Fruit fly (Drosophila melanogaster) whole organism, embryonic: ENCODE data around the gene Irc.

Source experiments
- CG12659 ChIP-seq: fragments of 200-800 bp; sonication (Bioruptor generic); optimal IDR thresholded peaks from 3 replicates; lab custom pipeline; 2017; ENCODE audit warnings: mild to moderate bottlenecking, missing biosample characterization, missing genetic modification reagents, missing genetic modification characterization
- CG14667 ChIP-seq: fragments of 200-800 bp; sonication (Bioruptor generic); IDR thresholded peaks from 2 replicates; pipeline ENCODE4 v1.3.6; 2022; ENCODE audit warnings: missing biosample characterization, missing genetic modification characterization
- CG1603 ChIP-seq: fragments of 200-800 bp; sonication (Bioruptor generic); optimal IDR thresholded peaks from 2 replicates; lab custom pipeline; 2019; ENCODE audit warnings: missing biosample characterization, mild to moderate bottlenecking, missing genetic modification characterization, moderate library complexity
- CG1647 ChIP-seq: fragments of 200-800 bp; sonication (Bioruptor generic); optimal IDR thresholded peaks from 3 replicates; lab custom pipeline; 2016; ENCODE audit warnings: missing biosample characterization, missing genetic modification characterization
- CG16813 ChIP-seq: fragments of 200-800 bp; sonication (Bioruptor generic); IDR thresholded peaks from 3 replicates; pipeline ENCODE4 v1.3.6; 2022; ENCODE audit warnings: missing biosample characterization, missing genetic modification characterization; ENCODE audit not compliant: partially characterized antibody
- CG17186 ChIP-seq: fragments of 200-800 bp; sonication (Bioruptor generic); optimal IDR thresholded peaks from 3 replicates; lab custom pipeline; 2017; ENCODE audit warnings: missing biosample characterization, missing genetic modification reagents, missing genetic modification characterization
- CG17328 ChIP-seq: fragments of 200-800 bp; sonication (Bioruptor generic); IDR thresholded peaks from 2 replicates; pipeline ENCODE4 v1.3.6; 2022; ENCODE audit warnings: missing biosample characterization, missing genetic modification characterization
- CG17361 ChIP-seq: fragments of 200-800 bp; sonication (Bioruptor generic); IDR thresholded peaks from 3 replicates; pipeline ENCODE4 v1.3.6; 2022; ENCODE audit warnings: missing biosample characterization, missing genetic modification characterization
- CG17829 ChIP-seq: fragments of 200-800 bp; optimal IDR thresholded peaks from 2 replicates; lab custom pipeline; 2019; ENCODE audit warnings: missing biosample characterization, mild to moderate bottlenecking, missing genetic modification characterization, moderate library complexity
- CG18262 ChIP-seq: fragments of 200-800 bp; optimal IDR thresholded peaks from 3 replicates; lab custom pipeline; 2019; ENCODE audit warnings: missing biosample characterization, mild to moderate bottlenecking, missing genetic modification characterization, moderate library complexity
- CG18476 ChIP-seq: fragments of 200-800 bp; sonication (Bioruptor generic); optimal IDR thresholded peaks from 2 replicates; lab custom pipeline; 2016; ENCODE audit warnings: missing biosample characterization, mild to moderate bottlenecking, missing genetic modification characterization
- CG2199 ChIP-seq: fragments of 200-800 bp; sonication (Bioruptor generic); IDR thresholded peaks from 3 replicates; pipeline ENCODE4 v1.3.6; 2022; ENCODE audit warnings: missing biosample characterization, missing genetic modification characterization
- CG30403 ChIP-seq: fragments of 200-800 bp; sonication (Bioruptor generic); optimal IDR thresholded peaks from 3 replicates; lab custom pipeline; 2016; ENCODE audit warnings: missing biosample characterization, missing genetic modification characterization
- CG30431 ChIP-seq: fragments of 200-800 bp; sonication (Bioruptor generic); optimal IDR thresholded peaks from 2 replicates; lab custom pipeline; 2017; ENCODE audit warnings: missing biosample characterization, missing genetic modification characterization
- CG8944 ChIP-seq: fragments of 200-800 bp; sonication (Bioruptor generic); optimal IDR thresholded peaks from 3 replicates; lab custom pipeline; 2016; ENCODE audit warnings: missing biosample characterization, missing genetic modification characterization
- Doc3 ChIP-seq: fragments of 200-800 bp; sonication (Bioruptor generic); IDR thresholded peaks from 3 replicates; pipeline ENCODE4 v1.3.6; 2022; ENCODE audit warnings: missing biosample characterization, missing genetic modification characterization; ENCODE audit not compliant: partially characterized antibody
- Dp ChIP-seq: fragments of 200-800 bp; sonication (Bioruptor generic); optimal IDR thresholded peaks from 2 replicates; lab custom pipeline; 2018; ENCODE audit warnings: missing biosample characterization, mild to moderate bottlenecking, missing genetic modification characterization, moderate library complexity
- E2f2 ChIP-seq: fragments of 200-800 bp; sonication (Bioruptor generic); IDR thresholded peaks from 2 replicates; pipeline ENCODE4 v1.3.6; 2022; ENCODE audit warnings: missing biosample characterization, missing genetic modification characterization
- Hr51 ChIP-seq, 2 experiments: fragments of 200-800 bp; sonication (Bioruptor generic); optimal IDR thresholded peaks; 2 replicates in 1 of 2; 3 replicates in 1 of 2; lab custom pipeline; 2016 to 2018; ENCODE audit warnings: missing biosample characterization in 2 of 2, missing genetic modification characterization in 2 of 2, mild to moderate bottlenecking in 1 of 2, moderate library complexity in 1 of 2
- Hr78 ChIP-seq, 2 experiments: fragments of 200-800 bp in 1 of 2; fragments of >200 bp in 1 of 2; sonication (Bioruptor generic) in 1 of 2; optimal IDR thresholded peaks; 2 replicates each; lab custom pipeline; 2017 to 2019; ENCODE audit warnings: missing biosample characterization in 2 of 2, missing genetic modification characterization in 2 of 2, mild to moderate bottlenecking in 1 of 2, moderate library complexity in 1 of 2
- Lhr ChIP-seq: fragments of 200-800 bp; sonication (Bioruptor generic); optimal IDR thresholded peaks from 3 replicates; lab custom pipeline; 2017; ENCODE audit warnings: mild to moderate bottlenecking, missing biosample characterization, missing genetic modification reagents, missing genetic modification characterization
- Max ChIP-seq: fragments of 200-800 bp; sonication (Bioruptor generic); optimal IDR thresholded peaks from 2 replicates; lab custom pipeline; 2016; ENCODE audit warnings: missing biosample characterization, mild to moderate bottlenecking, missing genetic modification characterization
- Opbp ChIP-seq: fragments of 200-800 bp; sonication (Bioruptor generic); IDR thresholded peaks from 3 replicates; pipeline ENCODE4 v1.3.6; 2022; ENCODE audit warnings: missing biosample characterization, missing genetic modification characterization; ENCODE audit not compliant: partially characterized antibody
- PHDP ChIP-seq: fragments of 200-800 bp; sonication (Bioruptor generic); optimal IDR thresholded peaks from 3 replicates; lab custom pipeline; 2018; ENCODE audit warnings: missing biosample characterization, mild to moderate bottlenecking, missing genetic modification characterization, moderate library complexity
- Sry-δ ChIP-seq: fragments of 200-800 bp; sonication (Bioruptor generic); optimal IDR thresholded peaks from 2 replicates; lab custom pipeline; 2016; ENCODE audit warnings: missing biosample characterization, missing genetic modification characterization
- aop ChIP-seq: fragments of 200-800 bp; sonication (Bioruptor generic); IDR thresholded peaks from 2 replicates; pipeline ENCODE4 v1.3.6; 2022; ENCODE audit warnings: missing biosample characterization, missing genetic modification characterization
- ara ChIP-seq: fragments of 200-800 bp; sonication (Bioruptor generic); IDR thresholded peaks from 2 replicates; pipeline ENCODE4 v1.3.6; 2022; ENCODE audit warnings: missing biosample characterization, missing genetic modification characterization
- corto ChIP-seq: fragments of 200-800 bp; sonication (Bioruptor generic); optimal IDR thresholded peaks from 2 replicates; lab custom pipeline; 2016; ENCODE audit warnings: missing biosample characterization, mild to moderate bottlenecking, missing genetic modification characterization, moderate library complexity
- dpn ChIP-seq, 2 experiments: fragments of 200-800 bp; sonication (Bioruptor generic); optimal IDR thresholded peaks; 3 replicates each; lab custom pipeline; 2016; ENCODE audit warnings: missing biosample characterization in 2 of 2, missing genetic modification characterization in 2 of 2
- fd64A ChIP-seq: fragments of 200-800 bp; sonication (Bioruptor generic); optimal IDR thresholded peaks from 3 replicates; lab custom pipeline; 2018; ENCODE audit warnings: missing biosample characterization, mild to moderate bottlenecking, missing genetic modification characterization
- gcm ChIP-seq: fragments of 200-800 bp; sonication (Bioruptor generic); optimal IDR thresholded peaks from 2 replicates; lab custom pipeline; 2019; ENCODE audit warnings: missing biosample characterization, mild to moderate bottlenecking, missing genetic modification characterization, moderate library complexity
- gfzf ChIP-seq: fragments of 200-800 bp; sonication (Bioruptor generic); optimal IDR thresholded peaks from 2 replicates; lab custom pipeline; 2016; ENCODE audit warnings: missing biosample characterization, mild to moderate bottlenecking, missing genetic modification characterization, moderate library complexity
- hb ChIP-seq: fragments of 200-800 bp; sonication (Bioruptor generic); IDR thresholded peaks from 3 replicates; pipeline ENCODE4 v1.3.6; 2022; ENCODE audit warnings: missing biosample characterization, missing genetic modification characterization; ENCODE audit not compliant: partially characterized antibody
- kay ChIP-seq: fragments of 200-800 bp; sonication (Bioruptor generic); optimal IDR thresholded peaks from 2 replicates; lab custom pipeline; 2016; ENCODE audit warnings: missing biosample characterization, missing genetic modification characterization
- lilli ChIP-seq: fragments of 200-800 bp; sonication (Bioruptor generic); optimal IDR thresholded peaks from 3 replicates; lab custom pipeline; 2016; ENCODE audit warnings: missing biosample characterization, missing genetic modification characterization
- nerfin-1 ChIP-seq: fragments of 200-800 bp; sonication (Bioruptor generic); optimal IDR thresholded peaks from 3 replicates; lab custom pipeline; 2019; ENCODE audit warnings: missing biosample characterization, mild to moderate bottlenecking, missing genetic modification characterization, moderate library complexity
- nmo ChIP-seq: fragments of 200-800 bp; sonication (Bioruptor generic); optimal IDR thresholded peaks from 2 replicates; lab custom pipeline; 2018; ENCODE audit warnings: missing biosample characterization, mild to moderate bottlenecking, missing genetic modification characterization, moderate library complexity
- ro ChIP-seq: fragments of 200-800 bp; sonication (Bioruptor generic); IDR thresholded peaks from 2 replicates; pipeline ENCODE4 v1.3.6; 2022; ENCODE audit warnings: missing biosample characterization, missing genetic modification characterization
- slp2 ChIP-seq: fragments of 200-800 bp; sonication (Bioruptor generic); optimal IDR thresholded peaks from 2 replicates; lab custom pipeline; 2016; ENCODE audit warnings: missing biosample characterization, missing genetic modification characterization
- sna ChIP-seq: fragments of 200-800 bp; sonication (Bioruptor generic); IDR thresholded peaks from 2 replicates; pipeline ENCODE4 v1.3.6; 2022; ENCODE audit warnings: missing biosample characterization, missing genetic modification characterization; ENCODE audit not compliant: partially characterized antibody
- sob ChIP-seq: fragments of 200-800 bp; sonication (Bioruptor generic); IDR thresholded peaks from 2 replicates; pipeline ENCODE4 v1.3.6; 2022; ENCODE audit warnings: missing biosample characterization, missing genetic modification characterization
- tll ChIP-seq, 2 experiments: fragments of 200-800 bp in 1 of 2; fragments of >200 bp in 1 of 2; sonication (Bioruptor generic) in 1 of 2; optimal IDR thresholded peaks; 2 replicates each; lab custom pipeline; 2017 to 2019; ENCODE audit warnings: missing biosample characterization in 2 of 2, missing genetic modification characterization in 2 of 2, mild to moderate bottlenecking in 1 of 2, moderate library complexity in 1 of 2
- toy ChIP-seq: fragments of 200-800 bp; sonication (Bioruptor generic); IDR thresholded peaks from 2 replicates; pipeline ENCODE4 v1.3.6; 2022; ENCODE audit warnings: missing biosample characterization, missing genetic modification characterization
- unc-4 ChIP-seq: fragments of 200-800 bp; sonication (Bioruptor generic); IDR thresholded peaks from 2 replicates; pipeline ENCODE4 v1.3.6; 2022; ENCODE audit warnings: missing biosample characterization, missing genetic modification characterization; ENCODE audit not compliant: partially characterized antibody
- vnd ChIP-seq: fragments of 200-800 bp; sonication (Bioruptor generic); IDR thresholded peaks from 3 replicates; pipeline ENCODE4 v1.3.6; 2022; ENCODE audit warnings: missing biosample characterization, missing genetic modification characterization; ENCODE audit not compliant: partially characterized antibody
- zen ChIP-seq: fragments of 200-800 bp; sonication (Bioruptor generic); optimal IDR thresholded peaks from 3 replicates; lab custom pipeline; 2018; ENCODE audit warnings: missing biosample characterization, mild to moderate bottlenecking, missing genetic modification characterization, moderate library complexity
- zfh2 ChIP-seq: fragments of 200-800 bp; sonication (Bioruptor generic); optimal IDR thresholded peaks from 2 replicates; lab custom pipeline; 2016; ENCODE audit warnings: missing biosample characterization, missing genetic modification characterization

The Irc gene

dm6 chr3R:17042838-17043569 lies 40.3 kb downstream of the Irc start, which contains the start of the genes bdwf and Patr-1 (continued):
- TF ChIP-seq Opbp (GFP tag; lab: Robert Waterston, UW), result peak; percentile 89
- peak; percentile 17 for TF ChIP-seq gfzf (GFP tag; lab: Kevin White, UChicago)
- TF ChIP-seq CG17829 (tag; lab: Kevin White, UChicago), result peak; percentile 35
- peak; percentile 52 for TF ChIP-seq CG18262 (tag; lab: Kevin White, UChicago)
- no peak for TF ChIP-seq CG14667 (GFP tag; lab: Robert Waterston, UW)
- 0 out of 2 replicates have a peak, but pooled peaks have one; percentile 16 for TF ChIP-seq CG17328 (GFP tag; lab: Robert Waterston, UW)
- peak; percentile 3 to 7 for TF ChIP-seq dpn (GFP tag; optimal IDR thresholded peaks at IDR 0.05; lab: Kevin White, UChicago)
- peak; percentile 85 for TF ChIP-seq Doc3 (GFP tag; lab: Robert Waterston, UW)
- peak; percentile 10 for TF ChIP-seq slp2
- peak; percentile 94 for TF ChIP-seq hb (GFP tag; lab: Robert Waterston, UW)
- TF ChIP-seq CG16813 (GFP tag; lab: Robert Waterston, UW), result peak; percentile 93
- TF ChIP-seq CG12659 (GFP tag; lab: Kevin White, UChicago), result peak; percentile 61
- TF ChIP-seq ara (GFP tag; lab: Robert Waterston, UW), result no peak
- TF ChIP-seq zfh2 (GFP tag; lab: Kevin White, UChicago), result peak; percentile 2
- peak; percentile 5 for TF ChIP-seq corto (GFP tag; lab: Kevin White, UChicago)
- TF ChIP-seq Hr51 (GFP tag; optimal IDR thresholded peaks at IDR 0.05; lab: Kevin White, UChicago), result no peak
- TF ChIP-seq toy (GFP tag; lab: Robert Waterston, UW), result no peak
- TF ChIP-seq Hr78 (GFP tag; optimal IDR thresholded peaks at IDR 0.05; lab: Kevin White, UChicago), result no peak
- TF ChIP-seq gcm, result peak; percentile 4
- TF ChIP-seq fd64A (GFP tag; lab: Kevin White, UChicago), result no peak
- peak; percentile 17 for TF ChIP-seq CG18476
- peak; percentile 68 for TF ChIP-seq CG17361 (GFP tag; lab: Robert Waterston, UW)
- TF ChIP-seq E2f2 (GFP tag; lab: Robert Waterston, UW), result peak; percentile 45
- peak; percentile 85 for TF ChIP-seq Sry-δ (GFP tag; lab: Kevin White, UChicago)
- TF ChIP-seq lilli (GFP tag; lab: Kevin White, UChicago), result peak; percentile 37
- TF ChIP-seq CG2199 (GFP tag; lab: Robert Waterston, UW), result no peak
- peak; percentile 3 for TF ChIP-seq CG1603 (tag; lab: Kevin White, UChicago)
- peak; percentile 88 for TF ChIP-seq unc-4
- no peak for TF ChIP-seq kay (GFP tag; lab: Kevin White, UChicago)
- TF ChIP-seq CG8944 (GFP tag; lab: Kevin White, UChicago), result peak; percentile 29
- peak; percentile 9 for TF ChIP-seq nerfin-1 (tag; lab: Kevin White, UChicago)
- TF ChIP-seq tll (GFP tag; optimal IDR thresholded peaks at IDR 0.05; lab: Kevin White, UChicago), result peak in 1 of 2 experiments; percentile 21
- no peak for TF ChIP-seq aop
- peak; percentile 60 for TF ChIP-seq CG30403 (GFP tag; lab: Kevin White, UChicago)
- TF ChIP-seq nmo (GFP tag; lab: Kevin White, UChicago), result peak; percentile 69
- TF ChIP-seq Dp (GFP tag; lab: Kevin White, UChicago), result peak; percentile 29
- no peak for TF ChIP-seq PHDP (tag; lab: Kevin White, UChicago)
- no peak for TF ChIP-seq CG1647
- TF ChIP-seq sob (GFP tag; lab: Robert Waterston, UW), result 0 out of 2 replicates have a peak, but pooled peaks have one; percentile 12
- no peak for TF ChIP-seq ro (GFP tag; lab: Robert Waterston, UW)
- peak; percentile 27 for TF ChIP-seq Lhr (GFP tag; lab: Kevin White, UChicago)
- TF ChIP-seq zen (tag; lab: Kevin White, UChicago), result peak; percentile 55
- peak; percentile 46 for TF ChIP-seq CG17186 (GFP tag; lab: Kevin White, UChicago)
- TF ChIP-seq vnd (GFP tag; lab: Robert Waterston, UW), result peak; percentile 93
- peak; percentile 77 for TF ChIP-seq sna (GFP tag; lab: Robert Waterston, UW)
- no peak for TF ChIP-seq Max (GFP tag; lab: Kevin White, UChicago)
- no peak for TF ChIP-seq CG30431
